Worm (Caenorhabditis elegans) whole organism, L3 larva: ENCODE measurements around the gene srx-14.

Experiments used
- R02D3.7 ChIP-seq: fragments of 150-350 bp; optimal IDR thresholded peaks from 2 replicates; lab custom pipeline; 2014; ENCODE audit warnings: missing biosample characterization, missing genetic modification characterization
- ama-1 ChIP-seq: fragments of 150-350 bp; optimal IDR thresholded peaks from 2 replicates; lab custom pipeline; 2018
- ceh-28 ChIP-seq: fragments of 150-350 bp; optimal IDR thresholded peaks from 2 replicates; lab custom pipeline; 2014; ENCODE audit warnings: missing biosample characterization, missing genetic modification reagents, missing genetic modification characterization
- ceh-9 ChIP-seq: sonication (generic microtip); optimal IDR thresholded peaks from 2 replicates; lab custom pipeline; 2018; ENCODE audit warnings: missing biosample characterization, missing genetic modification characterization
- daf-12 ChIP-seq: fragments of 150-350 bp; optimal IDR thresholded peaks from 2 replicates; lab custom pipeline; 2014; ENCODE audit warnings: missing biosample characterization, missing genetic modification reagents, missing genetic modification characterization
- egl-27 ChIP-seq: sonication (generic microtip); optimal IDR thresholded peaks from 4 replicates; lab custom pipeline; 2017; ENCODE audit warnings: missing biosample characterization, missing genetic modification reagents, missing genetic modification characterization
- egl-5 ChIP-seq: fragments of 150-350 bp; optimal IDR thresholded peaks from 2 replicates; lab custom pipeline; 2017; ENCODE audit warnings: missing biosample characterization, missing genetic modification reagents, missing genetic modification characterization, inconsistent platforms
- elt-1 ChIP-seq: fragments of 150-350 bp; optimal IDR thresholded peaks from 2 replicates; lab custom pipeline; 2014; ENCODE audit warnings: missing biosample characterization, missing genetic modification characterization
- elt-2 ChIP-seq: sonication (generic microtip); optimal IDR thresholded peaks from 2 replicates; lab custom pipeline; 2016; ENCODE audit warnings: missing genetic modification reagents, mild to moderate bottlenecking, missing genetic modification characterization, missing compliant biosample characterization
- elt-3 ChIP-seq, 3 experiments: fragments of 150-350 bp in 1 of 3; sonication (generic microtip) in 2 of 3; optimal IDR thresholded peaks; 2 replicates in 2 of 3; 4 replicates in 1 of 3; lab custom pipeline; 2014 to 2017; ENCODE audit warnings: missing biosample characterization in 3 of 3, missing genetic modification characterization in 3 of 3
- eor-1 ChIP-seq, 2 experiments: fragments of 150-350 bp; optimal IDR thresholded peaks; 2 replicates each; lab custom pipeline; 2014 to 2018; ENCODE audit warnings: missing biosample characterization in 2 of 2, missing genetic modification characterization in 2 of 2
- fkh-2 ChIP-seq: fragments of 150-350 bp; optimal IDR thresholded peaks from 2 replicates; lab custom pipeline; 2014; ENCODE audit warnings: missing biosample characterization, missing genetic modification reagents, missing genetic modification characterization
- fos-1 ChIP-seq: fragments of 150-350 bp; optimal IDR thresholded peaks from 2 replicates; lab custom pipeline; 2014; ENCODE audit warnings: missing biosample characterization, missing genetic modification characterization
- hmg-11 ChIP-seq: sonication (generic microtip); optimal IDR thresholded peaks from 2 replicates; lab custom pipeline; 2016; ENCODE audit warnings: missing genetic modification characterization, missing compliant biosample characterization
- jun-1 ChIP-seq: fragments of 150-350 bp; optimal IDR thresholded peaks from 2 replicates; lab custom pipeline; 2014; ENCODE audit warnings: missing biosample characterization, missing genetic modification reagents, missing genetic modification characterization
- lin-15B ChIP-seq: fragments of 150-350 bp; optimal IDR thresholded peaks from 2 replicates; lab custom pipeline; 2014; ENCODE audit warnings: missing biosample characterization, missing genetic modification characterization
- lin-39 ChIP-seq: fragments of 150-350 bp; optimal IDR thresholded peaks from 2 replicates; lab custom pipeline; 2018; ENCODE audit warnings: missing biosample characterization, missing genetic modification reagents, missing genetic modification characterization
- lsy-12 ChIP-seq: sonication (generic microtip); optimal IDR thresholded peaks from 2 replicates; lab custom pipeline; 2016; ENCODE audit warnings: mild to moderate bottlenecking, missing genetic modification characterization, missing compliant biosample characterization
- mdl-1 ChIP-seq: fragments of 150-350 bp; optimal IDR thresholded peaks from 2 replicates; lab custom pipeline; 2014; ENCODE audit warnings: missing biosample characterization, missing genetic modification characterization
- mml-1 ChIP-seq: fragments of 150-350 bp; sonication (generic microtip); optimal IDR thresholded peaks from 3 replicates; lab custom pipeline; 2014; ENCODE audit warnings: missing biosample characterization, missing genetic modification characterization
- nfya-1 ChIP-seq: sonication (generic microtip); optimal IDR thresholded peaks from 2 replicates; lab custom pipeline; 2017; ENCODE audit warnings: missing genetic modification characterization, mild to moderate bottlenecking, missing compliant biosample characterization, antibody characterized with exemption, moderate library complexity; ENCODE audit not compliant: insufficient read depth
- nhr-11 ChIP-seq: fragments of 150-350 bp; optimal IDR thresholded peaks from 2 replicates; lab custom pipeline; 2014; ENCODE audit warnings: missing biosample characterization, missing genetic modification characterization
- nhr-12 ChIP-seq: fragments of 150-350 bp; optimal IDR thresholded peaks from 2 replicates; lab custom pipeline; 2014; ENCODE audit warnings: missing biosample characterization, missing genetic modification characterization
- nhr-23 ChIP-seq: fragments of 150-350 bp; optimal IDR thresholded peaks from 2 replicates; lab custom pipeline; 2014; ENCODE audit warnings: missing biosample characterization, missing genetic modification reagents, missing genetic modification characterization
- nhr-43 ChIP-seq: sonication (generic microtip); optimal IDR thresholded peaks from 2 replicates; lab custom pipeline; 2016; ENCODE audit warnings: mild to moderate bottlenecking, missing genetic modification characterization, missing compliant biosample characterization; ENCODE audit not compliant: poor library complexity, severe bottlenecking
- nhr-77 ChIP-seq: fragments of 150-350 bp; optimal IDR thresholded peaks from 2 replicates; lab custom pipeline; 2014; ENCODE audit warnings: missing biosample characterization, missing genetic modification characterization
- pha-4 ChIP-seq: fragments of 150-350 bp; optimal IDR thresholded peaks from 2 replicates; lab custom pipeline; 2014; ENCODE audit warnings: missing biosample characterization, missing genetic modification reagents, missing genetic modification characterization
- pqm-1 ChIP-seq: fragments of 150-350 bp; optimal IDR thresholded peaks from 2 replicates; lab custom pipeline; 2017; ENCODE audit warnings: missing biosample characterization, missing genetic modification characterization, inconsistent platforms
- skn-1 ChIP-seq: fragments of 150-350 bp; optimal IDR thresholded peaks from 2 replicates; lab custom pipeline; 2014; ENCODE audit warnings: missing biosample characterization, missing genetic modification characterization
- snpc-4 ChIP-seq: fragments of 150-350 bp; optimal IDR thresholded peaks from 2 replicates; lab custom pipeline; 2014; ENCODE audit warnings: missing biosample characterization, missing genetic modification characterization
- tbx-2 ChIP-seq: sonication (generic microtip); optimal IDR thresholded peaks from 2 replicates; lab custom pipeline; 2016; ENCODE audit warnings: mild to moderate bottlenecking, missing genetic modification characterization, missing compliant biosample characterization
- zag-1 ChIP-seq: fragments of 150-350 bp; optimal IDR thresholded peaks from 2 replicates; lab custom pipeline; 2014; ENCODE audit warnings: missing biosample characterization, missing genetic modification characterization
- ztf-11 ChIP-seq: fragments of 150-350 bp; optimal IDR thresholded peaks from 2 replicates; lab custom pipeline; 2014; ENCODE audit warnings: missing biosample characterization, missing genetic modification characterization
- ztf-4 ChIP-seq: fragments of 150-350 bp; optimal IDR thresholded peaks from 2 replicates; lab custom pipeline; 2014; ENCODE audit warnings: missing biosample characterization, missing genetic modification characterization

srx-14 gene

DNA sequence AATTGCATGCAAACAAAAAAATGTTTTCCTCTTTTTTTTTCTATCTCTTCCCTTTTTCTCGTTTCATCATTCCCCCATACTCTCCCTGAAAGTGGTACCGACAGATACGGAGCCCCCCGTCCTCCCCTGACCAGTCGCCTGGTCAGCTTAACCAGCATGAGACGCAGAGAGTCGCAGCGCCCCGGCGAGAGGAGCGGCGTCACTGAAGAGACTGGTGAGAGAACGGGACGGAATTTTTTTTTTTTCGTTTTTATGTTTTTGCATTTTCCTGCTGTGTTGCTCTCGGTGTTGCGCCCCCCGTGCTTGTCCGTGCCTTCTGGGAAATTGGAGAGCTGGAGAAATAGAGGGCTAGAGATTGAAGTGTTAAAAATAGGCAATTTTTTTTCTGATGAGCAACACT, 43.2 kb downstream of the srx-14 start (continued):
- TF ChIP-seq elt-1 (tag; lab: Kevin White, UChicago) (no peak), pha-4 (tag; lab: Kevin White, UChicago) (peak; percentile 97), ztf-11 (tag; lab: Kevin White, UChicago) (peak; percentile 16), lin-39 (tag; lab: Kevin White, UChicago) (peak; percentile 94), skn-1 (peak; percentile 60), nfya-1 (tag; lab: Kevin White, UChicago) (peak; percentile 95), pqm-1 (tag; lab: Kevin White, UChicago) (peak; percentile 79), mdl-1 (tag; lab: Kevin White, UChicago) (peak; percentile 70), ceh-28 (tag; lab: Kevin White, UChicago) (peak; percentile 85), ceh-9 (tag; lab: Kevin White, UChicago) (no peak), ama-1 (lab: Kevin White, UChicago) (no peak)

DNA sequence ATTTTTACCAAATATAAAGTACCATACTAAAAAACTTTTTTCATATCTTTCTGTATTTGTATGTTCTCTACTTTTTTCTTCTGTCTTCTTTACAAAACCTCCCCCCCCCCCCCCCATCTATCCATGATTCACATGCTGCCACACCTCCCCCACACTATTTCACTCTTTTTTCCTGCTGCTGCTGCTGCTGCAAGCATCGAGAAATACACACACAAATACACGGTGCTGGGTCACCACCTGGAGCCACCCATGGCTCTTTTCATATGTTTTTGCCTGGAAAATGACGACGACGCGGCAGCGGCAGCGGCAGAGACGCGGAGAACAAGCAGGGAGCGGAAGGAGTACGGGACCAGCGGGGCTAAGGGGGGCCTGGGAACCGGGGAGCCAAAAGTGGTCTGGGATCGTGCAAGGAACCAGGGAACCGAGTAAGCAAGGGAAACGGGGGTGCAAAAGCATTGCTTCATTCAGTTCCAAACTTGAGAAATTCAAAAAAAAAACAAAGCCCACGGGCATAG, 44.8 kb downstream of the srx-14 start:
- TF ChIP-seq lin-39 (tag; lab: Kevin White, UChicago) (peak; percentile 35), pha-4 (tag; lab: Kevin White, UChicago) (peak; percentile 17), nhr-43 (no peak)
- TF ChIP-seq, all 47 proteins: peak for 2

DNA sequence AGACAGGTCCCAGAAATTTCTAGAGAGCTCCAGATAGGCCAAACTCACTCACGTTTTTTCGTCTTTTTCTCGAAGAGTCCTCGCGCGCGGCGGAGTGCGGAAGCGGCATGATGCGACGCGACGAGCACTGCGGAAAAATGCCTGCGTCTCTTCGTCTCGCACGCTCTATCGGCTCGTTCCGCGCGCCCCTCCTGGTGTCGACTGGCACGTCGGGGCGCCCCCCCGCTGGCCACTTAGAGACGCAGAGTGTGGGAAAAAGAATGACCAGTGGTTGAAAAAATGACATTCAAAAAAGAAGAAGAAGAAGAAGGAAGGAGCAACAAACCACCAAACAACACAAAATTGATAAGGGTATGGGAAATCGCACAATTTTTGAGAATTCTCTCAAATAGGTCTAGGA, 46.1 kb downstream of the srx-14 start, which contains the start of gene znf-782:
znf-782 (minus strand) TSS at position 96 of the 400 bp plus-strand sequence.
- TF ChIP-seq pqm-1 (tag; lab: Kevin White, UChicago), result no peak
- TF ChIP-seq egl-5 (tag; lab: Kevin White, UChicago), result peak; percentile 57
- peak; percentile 33 for TF ChIP-seq hmg-11 (tag; lab: Kevin White, UChicago)
- peak; percentile 1 for TF ChIP-seq pha-4 (tag; lab: Kevin White, UChicago)
- peak; percentile 21 for TF ChIP-seq jun-1 (tag; lab: Kevin White, UChicago)
- TF ChIP-seq eor-1 (tag; optimal IDR thresholded peaks at IDR 0.05; lab: Kevin White, UChicago), result no peak
- peak; percentile 1 for TF ChIP-seq skn-1
- TF ChIP-seq tbx-2 (tag; lab: Kevin White, UChicago), result peak; percentile 19
- peak; percentile 8 for TF ChIP-seq lin-15B (tag; lab: Kevin White, UChicago)
- TF ChIP-seq lin-39 (tag; lab: Kevin White, UChicago), result peak; percentile 70
- TF ChIP-seq elt-2 (tag; lab: Kevin White, UChicago), result peak; percentile 31
- TF ChIP-seq nhr-11 (tag; lab: Kevin White, UChicago), result peak; percentile 11
- TF ChIP-seq nfya-1 (tag; lab: Kevin White, UChicago), result peak; percentile 74
- no peak for TF ChIP-seq daf-12
- TF ChIP-seq lsy-12 (tag; lab: Kevin White, UChicago), result peak; percentile 47
- no peak for TF ChIP-seq nhr-12 (tag; lab: Kevin White, UChicago)

DNA sequence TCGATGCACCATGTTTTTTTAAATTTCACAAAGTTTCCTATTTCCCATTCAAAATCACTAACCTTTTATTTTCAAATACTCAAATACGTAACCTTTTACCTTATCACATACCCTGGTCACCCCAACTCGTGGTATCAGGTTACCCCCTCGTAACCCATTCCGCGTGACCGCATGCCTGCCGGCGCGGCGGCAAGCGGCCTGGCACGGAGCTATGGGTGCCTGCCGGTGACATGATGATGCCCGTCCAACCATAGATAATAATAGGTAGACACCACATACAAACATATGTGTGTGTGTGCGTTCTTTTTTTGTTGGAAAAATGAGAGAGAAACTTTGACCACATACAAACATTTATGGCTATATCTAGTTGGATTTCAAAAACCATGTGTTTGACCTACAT, 48.0 kb downstream of the srx-14 start:
- TF ChIP-seq ztf-4 (no peak), mml-1 (no peak), lin-39 (tag; lab: Kevin White, UChicago) (peak; percentile 3), egl-27 (tag; lab: Kevin White, UChicago) (no peak), eor-1 (tag; optimal IDR thresholded peaks at IDR 0.05; lab: Kevin White, UChicago) (no peak), elt-2 (tag; lab: Kevin White, UChicago) (no peak), nhr-23 (no peak), ceh-9 (tag; lab: Kevin White, UChicago) (no peak), snpc-4 (tag; lab: Kevin White, UChicago) (no peak), pqm-1 (tag; lab: Kevin White, UChicago) (no peak), elt-1 (tag; lab: Kevin White, UChicago) (no peak), hmg-11 (tag; lab: Kevin White, UChicago) (no peak), fos-1 (tag; lab: Kevin White, UChicago) (peak; percentile 22), ama-1 (lab: Kevin White, UChicago) (no peak), pha-4 (tag; lab: Kevin White, UChicago) (peak; percentile 38), egl-5 (tag; lab: Kevin White, UChicago) (no peak), fkh-2 (tag; lab: Kevin White, UChicago) (no peak), jun-1 (tag; lab: Kevin White, UChicago) (no peak), R02D3.7 (no peak), daf-12 (no peak), nhr-11 (tag; lab: Kevin White, UChicago) (no peak), elt-3 (tag; optimal IDR thresholded peaks at IDR 0.05; lab: Kevin White, UChicago) (no peak), nhr-77 (no peak), zag-1 (tag; lab: Kevin White, UChicago) (no peak)
- TF ChIP-seq, all 47 proteins: peak for 3
